Worm (Caenorhabditis elegans) whole organism, midembryonic: ENCODE results near the gene sec-15.
"Not testable (repeated sequence)": the region's sequence is repeated elsewhere in the genome, so short reads cannot be mapped to it uniquely, and the experiment has no call there.

Experiments
- cog-1 ChIP-seq: sonication (generic microtip); optimal IDR thresholded peaks from 2 replicates; lab custom pipeline; 2016; ENCODE audit warnings: missing genetic modification characterization, missing compliant biosample characterization
- flt-1 ChIP-seq: fragments of 200-800 bp; sonication (Bioruptor generic); IDR thresholded peaks from 2 replicates; pipeline ENCODE4 v1.3.6; 2022; ENCODE audit warnings: missing genetic modification characterization, missing compliant biosample characterization
- klf-2 ChIP-seq: fragments of 200-800 bp; sonication (Bioruptor generic); conservative IDR thresholded peaks from 2 replicates; pipeline ENCODE4 v1.3.6; 2022; ENCODE audit warnings: missing genetic modification reagents, missing genetic modification characterization, missing compliant biosample characterization
- ztf-23 ChIP-seq: fragments of 200-800 bp; sonication (Bioruptor generic); IDR thresholded peaks from 2 replicates; pipeline ENCODE4 v1.3.6; 2022; ENCODE audit warnings: missing genetic modification reagents, missing genetic modification characterization, missing compliant biosample characterization
- ztf-29 ChIP-seq: fragments of 200-800 bp; sonication (Bioruptor generic); IDR thresholded peaks from 2 replicates; pipeline ENCODE4 v1.3.6; 2022; ENCODE audit warnings: missing genetic modification reagents, missing genetic modification characterization, missing compliant biosample characterization

DNA sequence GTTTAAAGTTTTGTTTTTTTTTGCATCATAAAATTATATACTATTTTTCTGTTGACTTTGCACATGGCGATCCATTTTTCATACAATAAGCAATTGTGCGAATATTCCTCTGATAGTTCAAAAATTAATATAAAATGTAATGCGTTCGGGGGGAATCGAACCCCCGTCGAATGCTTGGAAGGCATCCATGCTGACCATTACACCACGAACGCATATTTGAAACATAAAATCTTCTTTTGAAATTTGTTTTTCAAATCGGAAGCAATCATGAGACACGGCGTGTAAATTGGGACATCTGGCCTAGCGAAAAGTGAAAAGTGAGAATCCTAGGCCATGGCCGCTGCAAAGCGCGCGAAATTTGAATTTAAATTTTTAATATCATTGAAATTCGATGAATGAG is 17.1 kb downstream of the sec-15 start:
- not testable (repeated sequence) for TF ChIP-seq ztf-23 (GFP tag; lab: Robert Waterston, UW); flt-1 (GFP tag; lab: Robert Waterston, UW); ztf-29 (GFP tag; lab: Robert Waterston, UW); cog-1 (tag; lab: Kevin White, UChicago); klf-2 (GFP tag; lab: Robert Waterston, UW)
